Worm (Caenorhabditis elegans): Measurements from ENCODE around the gene Y67D8C.6.

DNA sequence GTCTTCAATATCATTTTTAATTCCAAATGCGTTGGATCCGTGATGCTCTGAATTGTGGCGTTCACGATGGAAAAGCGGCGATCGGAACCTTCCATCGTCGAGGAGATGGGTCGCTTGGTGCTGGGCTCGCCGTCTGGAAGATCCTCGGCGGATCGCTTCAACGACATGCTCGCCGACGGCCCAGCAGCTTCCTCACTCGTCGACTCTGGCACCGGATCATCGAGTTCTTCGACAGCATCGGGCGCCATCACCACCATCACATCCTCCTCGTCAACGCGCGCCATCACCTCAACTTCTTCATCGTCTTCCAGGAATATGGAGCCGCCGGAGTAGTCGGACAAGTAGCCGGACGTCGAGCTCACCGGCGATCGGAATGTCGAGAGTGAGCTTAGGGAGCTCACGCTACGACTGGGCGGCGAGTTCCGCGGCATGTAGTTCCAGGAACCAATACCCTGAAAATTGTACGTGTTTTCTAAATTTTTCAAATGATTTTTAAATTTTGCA is at the start of gene Y67D8C.6:
- TF ChIP-seq unc-98 (GFP tag; IDR thresholded peaks at IDR 0.05) (no peak), nhr-11 (tag; optimal IDR thresholded peaks at IDR 0.05) (no peak), mab-9 (GFP tag; IDR thresholded peaks at IDR 0.05) (no peak), C34B4.2 (tag; optimal IDR thresholded peaks at IDR 0.05) (no peak), ama-1 (optimal IDR thresholded peaks at IDR 0.05) (no peak)
